Worm (Caenorhabditis elegans): ENCODE results near the gene romo-1.

Gene romo-1

DNA sequence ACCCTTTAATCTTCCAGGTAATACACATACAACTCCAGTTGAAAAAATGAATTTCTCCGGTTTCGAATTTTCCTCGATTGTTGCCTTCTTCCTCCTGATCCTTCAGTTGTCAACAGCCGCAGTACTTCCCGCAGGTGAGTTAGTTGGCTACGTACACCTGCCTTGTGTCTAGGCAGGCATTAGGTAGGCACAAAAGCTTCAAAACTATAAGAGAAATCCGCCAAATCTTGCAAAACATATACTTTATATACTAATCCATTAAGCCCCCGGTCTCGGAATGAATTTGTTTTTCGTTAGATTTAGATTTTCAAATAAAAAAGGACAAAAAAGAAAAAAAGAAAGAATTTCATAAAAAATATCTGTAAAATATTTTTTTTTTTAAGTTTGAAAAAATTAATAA, 2.4 kb downstream of the romo-1 start, which contains the start of gene flp-16 (continued):
- TF ChIP-seq ceh-100 (GFP tag; IDR thresholded peaks at IDR 0.05) (no peak), C17E4.6 (GFP tag; IDR thresholded peaks at IDR 0.05) (no peak), hrde-1 (tag; optimal IDR thresholded peaks at IDR 0.05; ENCODE audit: borderline replicate concordance) (no peak)

DNA sequence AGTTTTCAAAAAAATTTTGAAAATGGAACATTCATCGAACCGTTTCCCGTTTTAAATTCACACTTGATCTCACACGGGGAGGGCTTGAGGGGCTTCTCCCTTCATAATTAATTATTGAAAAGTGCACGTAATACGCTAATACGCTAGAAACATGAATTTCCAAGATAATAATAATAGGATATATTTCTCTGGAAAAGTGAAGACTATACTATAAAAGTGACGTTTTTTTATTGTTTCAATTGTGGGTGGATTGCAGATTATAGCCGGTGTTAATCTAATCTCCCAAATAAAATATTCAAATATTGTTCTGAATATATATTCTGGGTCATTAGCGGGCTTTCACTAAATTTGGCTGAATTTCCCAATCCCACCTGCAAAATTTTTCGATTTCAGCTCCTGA, 4.0 kb downstream of the romo-1 start:
- TF ChIP-seq bed-1 (GFP tag; IDR thresholded peaks at IDR 0.05) (no peak), bed-2 (GFP tag; IDR thresholded peaks at IDR 0.05) (no peak), nhr-27 (tag; optimal IDR thresholded peaks at IDR 0.05) (no peak), ceh-58 (GFP tag; IDR thresholded peaks at IDR 0.05) (no peak), sdz-38 (tag; optimal IDR thresholded peaks at IDR 0.05) (no peak), Y79H2A.3 (GFP tag; conservative IDR thresholded peaks at IDR 0.05) (no peak), ceh-79 (tag; optimal IDR thresholded peaks at IDR 0.05) (no peak)

DNA sequence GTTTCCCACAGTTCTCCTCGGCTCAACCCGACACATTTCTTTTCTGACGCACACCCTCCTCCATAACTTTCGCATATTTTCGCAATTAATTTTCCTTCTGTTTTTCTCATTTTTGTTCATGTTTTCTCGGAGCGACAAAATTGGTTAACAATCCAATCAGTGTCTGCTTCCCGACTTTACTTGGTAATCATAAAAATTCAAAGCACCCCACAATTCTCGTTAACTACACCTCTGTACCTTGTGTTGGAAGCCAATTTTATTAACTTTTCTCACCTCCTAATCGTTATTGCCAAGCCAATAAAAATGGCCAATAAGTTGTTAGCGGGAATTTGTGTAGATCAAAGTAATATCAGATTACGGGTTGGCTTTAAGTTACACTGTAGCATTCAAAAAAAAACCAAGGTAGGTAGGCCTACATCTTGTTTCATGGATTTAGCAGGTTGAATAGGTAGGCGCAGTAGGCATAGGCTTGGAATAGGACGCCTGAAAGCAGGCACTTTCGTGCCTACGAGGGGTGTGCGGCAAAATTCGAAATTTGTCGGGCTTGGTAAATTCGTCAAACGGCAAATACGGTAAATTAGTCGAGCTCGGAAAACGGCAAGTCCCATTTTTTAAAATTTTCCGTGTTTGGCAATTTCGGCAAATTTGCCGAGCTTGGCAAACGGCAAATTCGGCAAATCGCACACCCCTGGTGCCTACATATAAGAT, 7.1 kb downstream of the romo-1 start:
- TF ChIP-seq B0261.1 (tag; optimal IDR thresholded peaks at IDR 0.05) (no peak), ccch-3 (GFP tag; optimal IDR thresholded peaks at IDR 0.05) (no peak), madf-3 (GFP tag; IDR thresholded peaks at IDR 0.05) (0 out of 2 replicates have a peak, but pooled peaks have one; percentile 32), C17E4.6 (GFP tag; IDR thresholded peaks at IDR 0.05) (no peak), let-607 (tag; optimal IDR thresholded peaks at IDR 0.05) (no peak), athp-1 (tag; optimal IDR thresholded peaks at IDR 0.05) (no peak), B0336.3 (GFP tag; IDR thresholded peaks at IDR 0.05) (no peak)

DNA sequence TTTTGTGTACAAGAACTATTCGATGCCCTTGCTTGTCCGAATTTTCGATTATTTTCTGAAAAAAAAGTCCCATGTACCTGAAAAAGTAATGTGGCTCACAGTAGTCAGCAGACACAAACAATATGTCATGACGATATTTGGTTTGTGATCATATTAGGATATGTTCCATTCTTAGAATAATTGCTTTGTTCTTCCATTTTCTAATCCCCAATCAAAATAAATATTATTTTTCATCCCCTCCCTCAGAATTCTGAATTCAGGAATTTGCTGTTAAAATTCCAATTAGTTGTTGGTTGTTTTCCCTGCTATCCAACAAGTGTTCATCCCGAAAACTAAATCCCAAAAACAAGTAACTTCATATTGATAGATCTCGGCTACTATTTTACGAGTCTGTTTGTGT, 18.3 kb downstream of the romo-1 start:
- no peak for TF ChIP-seq ztf-6 (GFP tag; IDR thresholded peaks at IDR 0.05)
- no peak for TF ChIP-seq athp-1 (tag; optimal IDR thresholded peaks at IDR 0.05)
- TF ChIP-seq tbp1 (GFP tag; optimal IDR thresholded peaks at IDR 0.05) = no peak
- TF ChIP-seq Y67H2A.10 (GFP tag; conservative IDR thresholded peaks at IDR 0.05) = no peak
- no peak for TF ChIP-seq ceh-27 (GFP tag; optimal IDR thresholded peaks at IDR 0.05)
- TF ChIP-seq ztf-22 (GFP tag; optimal IDR thresholded peaks at IDR 0.05) = no peak
- TF ChIP-seq ceh-91 (GFP tag; IDR thresholded peaks at IDR 0.05) = no peak
- no peak for TF ChIP-seq dox-1 (GFP tag; IDR thresholded peaks at IDR 0.05)
- no peak for TF ChIP-seq ccch-3 (GFP tag; optimal IDR thresholded peaks at IDR 0.05)
- no peak for TF ChIP-seq madf-8 (GFP tag; conservative IDR thresholded peaks at IDR 0.05)
- TF ChIP-seq C06A6.2 (GFP tag; conservative IDR thresholded peaks at IDR 0.05) = no peak
- TF ChIP-seq ceh-40 (GFP tag; IDR thresholded peaks at IDR 0.05) = no peak
- no peak for TF ChIP-seq ztf-25 (GFP tag; IDR thresholded peaks at IDR 0.05)

DNA sequence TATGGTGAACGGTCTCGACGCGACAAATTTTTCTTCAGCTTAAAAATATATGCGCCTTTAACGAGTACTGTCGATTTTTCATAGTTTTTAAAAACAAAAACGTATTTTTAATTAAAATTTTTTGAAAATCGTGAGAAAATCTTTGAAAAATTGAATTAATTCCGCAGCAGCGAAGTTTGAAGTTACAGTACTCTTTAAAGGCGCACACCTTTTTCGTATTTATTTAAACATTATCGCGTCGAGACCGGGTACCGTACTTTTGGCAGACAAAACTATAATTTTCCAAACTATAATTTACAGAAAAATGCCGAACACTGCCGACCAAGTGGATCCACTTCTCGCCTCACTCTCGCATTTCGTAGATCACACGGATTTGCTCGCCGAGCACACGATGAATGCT, 21.9 kb downstream of the romo-1 start, which contains the start of gene F15D4.2:
F15D4.2 (plus strand) TSS at position 301 of the 400 bp plus-strand sequence.
- TF ChIP-seq gei-17 (GFP tag; optimal IDR thresholded peaks at IDR 0.05) (no peak), ceh-91 (GFP tag; IDR thresholded peaks at IDR 0.05) (no peak), egrh-3 (GFP tag; IDR thresholded peaks at IDR 0.05) (no peak), ZK185.1 (tag; optimal IDR thresholded peaks at IDR 0.05; ENCODE audit: poor library complexity, severe bottlenecking) (no peak), C17E4.6 (GFP tag; IDR thresholded peaks at IDR 0.05) (no peak), ceh-100 (GFP tag; IDR thresholded peaks at IDR 0.05) (no peak), F49E8.2 (tag; optimal IDR thresholded peaks at IDR 0.05; ENCODE audit: insufficient read depth) (no peak), mes-4 (tag; optimal IDR thresholded peaks at IDR 0.05) (no peak), pha-4 (tag; optimal IDR thresholded peaks at IDR 0.05) (no peak), repo-1 (tag; optimal IDR thresholded peaks at IDR 0.05) (no peak), Y56A3A.18 (GFP tag; IDR thresholded peaks at IDR 0.05) (no peak), ztf-18 (tag; optimal IDR thresholded peaks at IDR 0.05) (no peak), nfya-1 (tag; optimal IDR thresholded peaks at IDR 0.05; ENCODE audit: borderline replicate concordance, insufficient read depth) (no peak), hrde-1 (tag; optimal IDR thresholded peaks at IDR 0.05; ENCODE audit: borderline replicate concordance) (no peak), let-607 (tag; optimal IDR thresholded peaks at IDR 0.05) (no peak), mel-28 (tag; optimal IDR thresholded peaks at IDR 0.05; ENCODE audit: borderline replicate concordance) (no peak), egl-18 (GFP tag; IDR thresholded peaks at IDR 0.05) (no peak), dpff-1 (tag; optimal IDR thresholded peaks at IDR 0.05) (no peak), ccch-3 (GFP tag; optimal IDR thresholded peaks at IDR 0.05) (no peak)

Data from whole organism, young adult.